Fruit fly (Drosophila melanogaster) whole organism, adult: ENCODE data around the gene CG12219.

Source experiments
- CG11617 ChIP-seq: fragments of 200-800 bp; sonication (Bioruptor generic); optimal IDR thresholded peaks from 2 replicates; lab custom pipeline; 2017; ENCODE audit warnings: mild to moderate bottlenecking, missing biosample characterization, missing genetic modification reagents, missing genetic modification characterization
- CG12768 ChIP-seq: fragments of 200-800 bp; sonication (Bioruptor generic); optimal IDR thresholded peaks from 2 replicates; lab custom pipeline; 2017; ENCODE audit warnings: missing biosample characterization, missing genetic modification characterization, mild to moderate bottlenecking, moderate library complexity, missing genetic modification reagents
- CG14711 ChIP-seq: fragments of 200-800 bp; sonication (Bioruptor generic); optimal IDR thresholded peaks from 2 replicates; lab custom pipeline; 2018; ENCODE audit warnings: missing biosample characterization, mild to moderate bottlenecking, missing genetic modification characterization, moderate library complexity
- CG1620 ChIP-seq: fragments of 200-800 bp; sonication (Bioruptor generic); optimal IDR thresholded peaks from 2 replicates; lab custom pipeline; 2016; ENCODE audit warnings: missing biosample characterization, missing genetic modification characterization
- CG33017 ChIP-seq: fragments of 200-800 bp; sonication (Bioruptor generic); optimal IDR thresholded peaks from 2 replicates; lab custom pipeline; 2018; ENCODE audit warnings: missing biosample characterization, mild to moderate bottlenecking, missing genetic modification characterization, moderate library complexity
- CG5204 ChIP-seq: fragments of 200-800 bp; sonication (Bioruptor generic); optimal IDR thresholded peaks from 2 replicates; lab custom pipeline; 2016; ENCODE audit warnings: missing biosample characterization, missing genetic modification characterization
- CG7045 ChIP-seq: fragments of 200-800 bp; sonication (Bioruptor generic); optimal IDR thresholded peaks from 2 replicates; lab custom pipeline; 2017; ENCODE audit warnings: missing biosample characterization, mild to moderate bottlenecking, missing genetic modification characterization
- CG7101 ChIP-seq: fragments of 200-800 bp; sonication (Bioruptor generic); optimal IDR thresholded peaks from 2 replicates; lab custom pipeline; 2018; ENCODE audit warnings: missing biosample characterization, mild to moderate bottlenecking, missing genetic modification characterization, moderate library complexity
- Clk ChIP-seq: fragments of 200-800 bp; sonication (Bioruptor generic); optimal IDR thresholded peaks from 2 replicates; lab custom pipeline; 2017; ENCODE audit warnings: missing biosample characterization, missing genetic modification characterization
- Crg-1 ChIP-seq: fragments of 200-800 bp; sonication (Bioruptor generic); optimal IDR thresholded peaks from 2 replicates; lab custom pipeline; 2016; ENCODE audit warnings: missing biosample characterization, missing genetic modification characterization
- Hr96 ChIP-seq: fragments of 200-800 bp; sonication (Bioruptor generic); optimal IDR thresholded peaks from 2 replicates; lab custom pipeline; 2016; ENCODE audit warnings: missing biosample characterization, missing genetic modification characterization
- Mnt ChIP-seq: fragments of 200-800 bp; sonication (Bioruptor generic); optimal IDR thresholded peaks from 2 replicates; lab custom pipeline; 2016; ENCODE audit warnings: missing biosample characterization, mild to moderate bottlenecking, missing genetic modification characterization
- bab1 ChIP-seq: fragments of 200-800 bp; sonication (Bioruptor generic); optimal IDR thresholded peaks from 3 replicates; lab custom pipeline; 2019; ENCODE audit warnings: missing biosample characterization, mild to moderate bottlenecking, missing genetic modification characterization, moderate library complexity
- cic ChIP-seq: fragments of 200-800 bp; sonication (Bioruptor generic); optimal IDR thresholded peaks from 2 replicates; lab custom pipeline; 2017; ENCODE audit warnings: missing biosample characterization, mild to moderate bottlenecking, missing genetic modification characterization, moderate library complexity
- cnc ChIP-seq, 2 experiments: fragments of >200 bp; optimal IDR thresholded peaks; 2 replicates each; lab custom pipeline; 2017
- kay ChIP-seq: fragments of 200-800 bp; sonication (Bioruptor generic); peaks from one replicate; lab custom pipeline; 2016; ENCODE audit warnings: missing biosample characterization, missing genetic modification characterization, borderline replicate concordance
- ovo ChIP-seq: fragments of 200-800 bp; sonication (Bioruptor generic); optimal IDR thresholded peaks from 2 replicates; lab custom pipeline; 2016; ENCODE audit warnings: missing biosample characterization, missing genetic modification characterization
- pad ChIP-seq: fragments of 200-800 bp; sonication (Bioruptor generic); optimal IDR thresholded peaks from 3 replicates; lab custom pipeline; 2017; ENCODE audit warnings: missing biosample characterization, missing genetic modification characterization, mild to moderate bottlenecking, moderate library complexity, missing genetic modification reagents
- tj ChIP-seq: fragments of 200-800 bp; sonication (Bioruptor generic); optimal IDR thresholded peaks from 3 replicates; lab custom pipeline; 2017; ENCODE audit warnings: missing biosample characterization, mild to moderate bottlenecking, missing genetic modification characterization, moderate library complexity
- toe ChIP-seq: fragments of 200-800 bp; sonication (Bioruptor generic); optimal IDR thresholded peaks from 2 replicates; lab custom pipeline; 2016; ENCODE audit warnings: missing biosample characterization, missing genetic modification characterization

The CG12219 gene

dm6 chrX:6308852-6309251 is 7.8 kb upstream of the CG12219 start, which contains the start of gene CG15894:
Gene CG15894 (plus strand): TSS chrX:6309212.
- TF ChIP-seq CG12768 (GFP tag; lab: Kevin White, UChicago) (peak; percentile 21), pad (GFP tag; lab: Kevin White, UChicago) (no peak), kay (GFP tag; lab: Kevin White, UChicago) (peak; percentile 21), CG7101 (tag; lab: Kevin White, UChicago) (peak; percentile 29), CG5204 (GFP tag; lab: Kevin White, UChicago) (no peak)

dm6 chrX:6305317-6305716 is 4.2 kb upstream of the CG12219 start:
- TF ChIP-seq Crg-1: no peak
- TF ChIP-seq cnc (optimal IDR thresholded peaks at IDR 0.05; lab: Kevin White, UChicago): no peak

- TF ChIP-seq pad (GFP tag; lab: Kevin White, UChicago) (no peak), CG14711 (tag; lab: Kevin White, UChicago) (no peak), CG5204 (GFP tag; lab: Kevin White, UChicago) (no peak), CG12768 (GFP tag; lab: Kevin White, UChicago) (no peak)
These were observed 3.1 kb upstream of the CG12219 start for dm6 chrX:6304203-6304602.

dm6 chrX:6303675-6304074 is 2.6 kb upstream of the CG12219 start, which contains the start of gene CG3823:
Gene CG3823 (plus strand): TSS chrX:6303975.
- no peak for TF ChIP-seq Clk (GFP tag; lab: Kevin White, UChicago)
- TF ChIP-seq tj: peak; percentile 65

- TF ChIP-seq CG12768 (GFP tag; lab: Kevin White, UChicago) (no peak), Mnt (GFP tag; lab: Kevin White, UChicago) (no peak), pad (GFP tag; lab: Kevin White, UChicago) (no peak), CG1620 (no peak), bab1 (GFP tag; lab: Kevin White, UChicago) (no peak), kay (GFP tag; lab: Kevin White, UChicago) (no peak), Hr96 (GFP tag; lab: Kevin White, UChicago) (no peak), toe (GFP tag; lab: Kevin White, UChicago) (no peak), cnc (optimal IDR thresholded peaks at IDR 0.05; lab: Kevin White, UChicago) (no peak), cic (no peak), CG5204 (GFP tag; lab: Kevin White, UChicago) (no peak), CG7045 (GFP tag; lab: Kevin White, UChicago) (no peak), ovo (no peak), Crg-1 (no peak), CG14711 (tag; lab: Kevin White, UChicago) (no peak)
These were observed 2.1 kb upstream of the CG12219 start for dm6 chrX:6303196-6303595.

- peak; percentile 21 for TF ChIP-seq CG12768 (GFP tag; lab: Kevin White, UChicago)
- peak; percentile 69 for TF ChIP-seq CG11617 (GFP tag; lab: Kevin White, UChicago)
- TF ChIP-seq cic: no peak
- TF ChIP-seq CG7045 (GFP tag; lab: Kevin White, UChicago): no peak
- TF ChIP-seq CG5204 (GFP tag; lab: Kevin White, UChicago): no peak
- TF ChIP-seq Hr96 (GFP tag; lab: Kevin White, UChicago): no peak
- no peak for TF ChIP-seq ovo
- no peak for TF ChIP-seq cnc (optimal IDR thresholded peaks at IDR 0.05; lab: Kevin White, UChicago)
- TF ChIP-seq CG1620: peak; percentile 53
- peak; percentile 9 for TF ChIP-seq CG33017 (tag; lab: Kevin White, UChicago)
- peak; percentile 39 for TF ChIP-seq Mnt (GFP tag; lab: Kevin White, UChicago)
- TF ChIP-seq bab1 (GFP tag; lab: Kevin White, UChicago): peak; percentile 73
- no peak for TF ChIP-seq toe (GFP tag; lab: Kevin White, UChicago)
- TF ChIP-seq Crg-1: peak; percentile 38
- peak; percentile 60 for TF ChIP-seq CG14711 (tag; lab: Kevin White, UChicago)
- peak; percentile 59 for TF ChIP-seq pad (GFP tag; lab: Kevin White, UChicago)
- TF ChIP-seq Clk (GFP tag; lab: Kevin White, UChicago): no peak
- TF ChIP-seq tj: peak; percentile 34
- no peak for TF ChIP-seq kay (GFP tag; lab: Kevin White, UChicago)
- peak; percentile 69 for TF ChIP-seq CG7101 (tag; lab: Kevin White, UChicago)
These were observed 6.0 kb downstream of the CG12219 start, which contains the start of the genes CG15891 and CG3815 for dm6 chrX:6295129-6295539. Gene CG15891 (minus strand): TSS chrX:6295345. Gene CG3815 (plus strand): TSS chrX:6295389.

dm6 chrX:6294243-6294642 is 6.8 kb downstream of the CG12219 start, which contains the start of gene CG15892:
Gene CG15892 (minus strand): TSS chrX:6294343.
- TF ChIP-seq Mnt (GFP tag; lab: Kevin White, UChicago): no peak
- TF ChIP-seq ovo: no peak
- TF ChIP-seq CG1620: no peak
- no peak for TF ChIP-seq pad (GFP tag; lab: Kevin White, UChicago)
- TF ChIP-seq CG12768 (GFP tag; lab: Kevin White, UChicago): no peak
- no peak for TF ChIP-seq CG11617 (GFP tag; lab: Kevin White, UChicago)
- TF ChIP-seq toe (GFP tag; lab: Kevin White, UChicago): no peak
- TF ChIP-seq CG7101 (tag; lab: Kevin White, UChicago): no peak
- TF ChIP-seq cnc (optimal IDR thresholded peaks at IDR 0.05; lab: Kevin White, UChicago): no peak
- TF ChIP-seq cic: no peak
